Fruit fly (Drosophila melanogaster) whole organism, embryonic: Measurements from ENCODE around the gene CG17930.

Source experiments
- Atf-2 ChIP-seq: fragments of 200-800 bp; sonication (Bioruptor generic); optimal IDR thresholded peaks from 2 replicates; lab custom pipeline; 2016; ENCODE audit warnings: missing biosample characterization, missing genetic modification characterization
- Atf6 ChIP-seq: fragments of 200-800 bp; sonication (Bioruptor generic); IDR thresholded peaks from 2 replicates; pipeline ENCODE4 v1.3.6; 2022; ENCODE audit warnings: missing biosample characterization, missing genetic modification characterization
- Awh ChIP-seq: fragments of 200-800 bp; sonication (Bioruptor generic); IDR thresholded peaks from 2 replicates; pipeline ENCODE4, ENCODE4 v1.3.6; 2022; ENCODE audit warnings: missing biosample characterization, missing genetic modification characterization
- CG10366 ChIP-seq: fragments of 200-800 bp; sonication (Bioruptor generic); IDR thresholded peaks from 2 replicates; pipeline ENCODE4 v1.3.6; 2022; ENCODE audit warnings: missing biosample characterization, missing genetic modification characterization
- CG12104 ChIP-seq: fragments of 200-800 bp; sonication (Bioruptor generic); optimal IDR thresholded peaks from 3 replicates; lab custom pipeline; 2016; ENCODE audit warnings: missing biosample characterization, missing genetic modification characterization
- CG1233 ChIP-seq: fragments of 200-800 bp; sonication (Bioruptor generic); optimal IDR thresholded peaks from 4 replicates; lab custom pipeline; 2018; ENCODE audit warnings: missing biosample characterization, mild to moderate bottlenecking, missing genetic modification characterization
- CG12391 ChIP-seq: fragments of 200-800 bp; sonication (Bioruptor generic); optimal IDR thresholded peaks from 3 replicates; lab custom pipeline; 2018; ENCODE audit warnings: missing biosample characterization, mild to moderate bottlenecking, missing genetic modification characterization, moderate library complexity
- CG15514 ChIP-seq: fragments of 200-800 bp; sonication (Bioruptor generic); optimal IDR thresholded peaks from 3 replicates; lab custom pipeline; 2017; ENCODE audit warnings: missing biosample characterization, missing genetic modification characterization, mild to moderate bottlenecking, moderate library complexity, missing genetic modification reagents
- CG1647 ChIP-seq: fragments of 200-800 bp; sonication (Bioruptor generic); optimal IDR thresholded peaks from 3 replicates; lab custom pipeline; 2016; ENCODE audit warnings: missing biosample characterization, missing genetic modification characterization
- CG16815 ChIP-seq: fragments of 200-800 bp; sonication (Bioruptor generic); optimal IDR thresholded peaks from 3 replicates; lab custom pipeline; 2017; ENCODE audit warnings: missing biosample characterization, mild to moderate bottlenecking, missing genetic modification characterization
- CG3163 ChIP-seq: fragments of 200-800 bp; sonication (Bioruptor generic); optimal IDR thresholded peaks from 3 replicates; lab custom pipeline; 2016; ENCODE audit warnings: missing biosample characterization, missing genetic modification characterization
- CG32772 ChIP-seq: fragments of 200-800 bp; sonication (Bioruptor generic); IDR thresholded peaks from 2 replicates; pipeline ENCODE4 v1.3.6; 2022; ENCODE audit warnings: missing biosample characterization, missing genetic modification characterization
- CG3847 ChIP-seq: fragments of 200-800 bp; sonication (Bioruptor generic); IDR thresholded peaks from 2 replicates; pipeline ENCODE4 v1.3.6; 2022; ENCODE audit warnings: missing biosample characterization, missing genetic modification characterization
- CG4360 ChIP-seq: fragments of 200-800 bp; sonication (Bioruptor generic); IDR thresholded peaks from 2 replicates; pipeline ENCODE4 v1.3.6; 2022; ENCODE audit warnings: missing biosample characterization, missing genetic modification characterization
- CG4730 ChIP-seq: fragments of 200-800 bp; sonication (Bioruptor generic); IDR thresholded peaks from 2 replicates; pipeline ENCODE4 v1.3.6; 2022; ENCODE audit warnings: missing biosample characterization, missing genetic modification characterization
- CG4854 ChIP-seq: fragments of 200-800 bp; sonication (Bioruptor generic); optimal IDR thresholded peaks from 2 replicates; lab custom pipeline; 2016; ENCODE audit warnings: missing biosample characterization, missing genetic modification characterization, inconsistent platforms
- CG6175 ChIP-seq: fragments of 200-800 bp; sonication (Bioruptor generic); IDR thresholded peaks from 3 replicates; pipeline ENCODE4 v1.3.6; 2022; ENCODE audit warnings: missing biosample characterization, missing genetic modification characterization
- CG8281 ChIP-seq: fragments of 200-800 bp; sonication (Bioruptor generic); optimal IDR thresholded peaks from 2 replicates; lab custom pipeline; 2018; ENCODE audit warnings: missing biosample characterization, mild to moderate bottlenecking, missing genetic modification characterization, moderate library complexity
- CG8290 ChIP-seq, 3 experiments: fragments of 200-800 bp; sonication (Bioruptor generic); optimal IDR thresholded peaks; 2 replicates each; lab custom pipeline; 2016 to 2019; ENCODE audit warnings: missing biosample characterization in 3 of 3, missing genetic modification characterization in 3 of 3, mild to moderate bottlenecking in 2 of 3, moderate library complexity in 1 of 3
- CG8765 ChIP-seq: fragments of 200-800 bp; sonication (Bioruptor generic); IDR thresholded peaks from 2 replicates; pipeline ENCODE4 v1.3.6; 2022; ENCODE audit warnings: missing biosample characterization, missing genetic modification characterization
- CG9215 ChIP-seq: fragments of 200-800 bp; sonication (Bioruptor generic); IDR thresholded peaks from 2 replicates; pipeline ENCODE4 v1.3.6; 2022; ENCODE audit warnings: missing biosample characterization, missing genetic modification characterization
- CG9609 ChIP-seq: fragments of 200-800 bp; sonication (Bioruptor generic); optimal IDR thresholded peaks from 3 replicates; lab custom pipeline; 2016; ENCODE audit warnings: missing biosample characterization, missing genetic modification characterization
- Dp ChIP-seq: fragments of 200-800 bp; sonication (Bioruptor generic); optimal IDR thresholded peaks from 2 replicates; lab custom pipeline; 2018; ENCODE audit warnings: missing biosample characterization, mild to moderate bottlenecking, missing genetic modification characterization, moderate library complexity
- Eip74EF ChIP-seq, 2 experiments: fragments of 200-800 bp in 1 of 2; fragments of >200 bp in 1 of 2; sonication (Bioruptor generic) in 1 of 2; optimal IDR thresholded peaks; 2 replicates each; lab custom pipeline; 2017 to 2019; ENCODE audit warnings: missing biosample characterization in 2 of 2, missing genetic modification characterization in 2 of 2, mild to moderate bottlenecking in 1 of 2, moderate library complexity in 1 of 2
- HLH3B ChIP-seq: fragments of 200-800 bp; sonication (Bioruptor generic); IDR thresholded peaks from 2 replicates; pipeline ENCODE4 v1.3.6; 2022; ENCODE audit warnings: missing biosample characterization, missing genetic modification characterization
- Med ChIP-seq: fragments of 200-800 bp; sonication (Bioruptor generic); peaks from one replicate; lab custom pipeline; 2016; ENCODE audit warnings: missing biosample characterization, missing genetic modification characterization, mild to moderate bottlenecking, inconsistent platforms, moderate library complexity
- Meics ChIP-seq: fragments of 200-800 bp; sonication (Bioruptor generic); optimal IDR thresholded peaks from 2 replicates; lab custom pipeline; 2017; ENCODE audit warnings: missing biosample characterization, mild to moderate bottlenecking, missing genetic modification characterization
- Rfx ChIP-seq: fragments of 200-800 bp; sonication (Bioruptor generic); IDR thresholded peaks from 2 replicates; pipeline ENCODE4 v1.3.6; 2022; ENCODE audit warnings: missing biosample characterization, missing genetic modification characterization
- Taf1 ChIP-seq: fragments of 200-800 bp; sonication (Bioruptor generic); IDR thresholded peaks from 2 replicates; pipeline ENCODE4 v1.3.6; 2022; ENCODE audit warnings: missing biosample characterization, missing genetic modification characterization
- Xrp1 ChIP-seq: fragments of 200-800 bp; sonication (Bioruptor generic); IDR thresholded peaks from 2 replicates; pipeline ENCODE4 v1.3.6; 2022; ENCODE audit warnings: missing biosample characterization, missing genetic modification characterization
- cas ChIP-seq: fragments of 200-800 bp; sonication (Bioruptor generic); IDR thresholded peaks from 2 replicates; pipeline ENCODE4 v1.3.6; 2022; ENCODE audit warnings: missing biosample characterization, missing genetic modification characterization
- ci ChIP-seq: fragments of 200-800 bp; sonication (Bioruptor generic); IDR thresholded peaks from 3 replicates; pipeline ENCODE4 v1.3.6; 2022; ENCODE audit warnings: missing biosample characterization, missing genetic modification characterization
- cwo ChIP-seq: fragments of 200-800 bp; sonication (Bioruptor generic); optimal IDR thresholded peaks from 3 replicates; lab custom pipeline; 2017; ENCODE audit warnings: missing biosample characterization, missing genetic modification characterization, mild to moderate bottlenecking, moderate library complexity, missing genetic modification reagents
- grn ChIP-seq: fragments of 200-800 bp; sonication (Bioruptor generic); optimal IDR thresholded peaks from 3 replicates; lab custom pipeline; 2017; ENCODE audit warnings: missing biosample characterization, missing genetic modification characterization
- gsb-n ChIP-seq: fragments of 200-800 bp; sonication (Bioruptor generic); optimal IDR thresholded peaks from 3 replicates; lab custom pipeline; 2018; ENCODE audit warnings: missing biosample characterization, mild to moderate bottlenecking, missing genetic modification characterization
- hb ChIP-seq: fragments of 200-800 bp; sonication (Bioruptor generic); IDR thresholded peaks from 3 replicates; pipeline ENCODE4 v1.3.6; 2022; ENCODE audit warnings: missing biosample characterization, missing genetic modification characterization; ENCODE audit not compliant: partially characterized antibody
- ken ChIP-seq: fragments of 200-800 bp; sonication (Bioruptor generic); IDR thresholded peaks from 3 replicates; pipeline ENCODE4 v1.3.6; 2022; ENCODE audit warnings: missing biosample characterization, missing genetic modification characterization
- luna ChIP-seq: fragments of 200-800 bp; sonication (Bioruptor generic); optimal IDR thresholded peaks from 2 replicates; lab custom pipeline; 2016; ENCODE audit warnings: missing biosample characterization, missing genetic modification characterization
- mam ChIP-seq: fragments of 200-800 bp; sonication (Bioruptor generic); optimal IDR thresholded peaks from 3 replicates; lab custom pipeline; 2016; ENCODE audit warnings: missing biosample characterization, missing genetic modification characterization
- otp ChIP-seq: fragments of 200-800 bp; sonication (Bioruptor generic); IDR thresholded peaks from 3 replicates; pipeline ENCODE4, ENCODE4 v1.3.6; 2022; ENCODE audit warnings: missing biosample characterization, missing genetic modification characterization
- p53 ChIP-seq: fragments of 200-800 bp; sonication (Bioruptor generic); optimal IDR thresholded peaks from 2 replicates; lab custom pipeline; 2016; ENCODE audit warnings: missing biosample characterization, missing genetic modification characterization
- phol ChIP-seq: fragments of 200-800 bp; sonication (Bioruptor generic); optimal IDR thresholded peaks from 3 replicates; lab custom pipeline; 2018; ENCODE audit warnings: missing biosample characterization, mild to moderate bottlenecking, missing genetic modification characterization, moderate library complexity
- pros ChIP-seq: fragments of 200-800 bp; sonication (Bioruptor generic); optimal IDR thresholded peaks from 3 replicates; lab custom pipeline; 2019; ENCODE audit warnings: missing biosample characterization, mild to moderate bottlenecking, missing genetic modification characterization, moderate library complexity
- seq ChIP-seq: fragments of 200-800 bp; sonication (Bioruptor generic); IDR thresholded peaks from 2 replicates; pipeline ENCODE4 v1.3.6; 2022; ENCODE audit warnings: missing biosample characterization, missing genetic modification characterization
- tin ChIP-seq: fragments of 200-800 bp; sonication (Bioruptor generic); optimal IDR thresholded peaks from 3 replicates; lab custom pipeline; 2016; ENCODE audit warnings: missing biosample characterization, missing genetic modification characterization
- tna ChIP-seq: fragments of 200-800 bp; sonication (Bioruptor generic); IDR thresholded peaks from 2 replicates; pipeline ENCODE4 v1.3.6; 2022; ENCODE audit warnings: missing biosample characterization, missing genetic modification characterization; ENCODE audit not compliant: partially characterized antibody
- trh ChIP-seq: fragments of 200-800 bp; sonication (Bioruptor generic); optimal IDR thresholded peaks from 2 replicates; lab custom pipeline; 2016; ENCODE audit warnings: missing biosample characterization, missing genetic modification characterization
- tx ChIP-seq: fragments of 200-800 bp; sonication (Bioruptor generic); optimal IDR thresholded peaks from 2 replicates; lab custom pipeline; 2016; ENCODE audit warnings: missing biosample characterization, missing genetic modification characterization
- usp ChIP-seq: fragments of >200 bp; optimal IDR thresholded peaks from 2 replicates; lab custom pipeline; 2017; ENCODE audit warnings: missing biosample characterization, missing genetic modification characterization
- zfh2 ChIP-seq: fragments of 200-800 bp; sonication (Bioruptor generic); optimal IDR thresholded peaks from 2 replicates; lab custom pipeline; 2016; ENCODE audit warnings: missing biosample characterization, missing genetic modification characterization

The CG17930 gene

dm6 chr3R:16355393-16355943, 27.8 kb downstream of the CG17930 start (continued):
- TF ChIP-seq CG32772: no peak
- no peak for TF ChIP-seq CG3163 (GFP tag; lab: Kevin White, UChicago)
- TF ChIP-seq CG1233 (GFP tag; lab: Kevin White, UChicago): peak; percentile 8
- no peak for TF ChIP-seq p53 (GFP tag; lab: Kevin White, UChicago)
- TF ChIP-seq usp (GFP tag; lab: Kevin White, UChicago): no peak
- no peak for TF ChIP-seq CG8281 (tag; lab: Kevin White, UChicago)
- TF ChIP-seq CG4854 (GFP tag; lab: Kevin White, UChicago): peak; percentile 18
- TF ChIP-seq Rfx (GFP tag; lab: Robert Waterston, UW): peak; percentile 93
- no peak for TF ChIP-seq tna (GFP tag; lab: Robert Waterston, UW)
- no peak for TF ChIP-seq CG4360 (GFP tag; lab: Robert Waterston, UW)
- TF ChIP-seq luna: no peak
- TF ChIP-seq CG9609 (GFP tag; lab: Kevin White, UChicago): no peak
- TF ChIP-seq ci: peak; percentile 34; the same call in 1 of the 3 replicates
- no peak for TF ChIP-seq otp (GFP tag; lab: Robert Waterston, UW)
- TF ChIP-seq trh (GFP tag; lab: Kevin White, UChicago): no peak
- peak; percentile 40; the same call in 1 of the 3 replicates for TF ChIP-seq ken (GFP tag; lab: Robert Waterston, UW)
- 0 out of 2 replicates have a peak, but pooled peaks have one; percentile 13 for TF ChIP-seq seq (GFP tag; lab: Robert Waterston, UW)
- TF ChIP-seq tx (GFP tag; lab: Kevin White, UChicago): peak; percentile 36
- peak; percentile 67 for TF ChIP-seq Taf1 (GFP tag; lab: Robert Waterston, UW)
- no peak for TF ChIP-seq CG12391 (tag; lab: Kevin White, UChicago)
- peak; percentile 64 for TF ChIP-seq Atf6 (GFP tag; lab: Robert Waterston, UW)
- 0 out of 2 replicates have a peak, but pooled peaks have one; percentile 9 for TF ChIP-seq HLH3B (GFP tag; lab: Robert Waterston, UW)
- 0 out of 2 replicates have a peak, but pooled peaks have one; percentile 21 for TF ChIP-seq Xrp1 (GFP tag; lab: Robert Waterston, UW)
- TF ChIP-seq CG9215 (GFP tag; lab: Robert Waterston, UW): peak; percentile 45; the same call in 1 of the 2 replicates
- TF ChIP-seq CG15514 (GFP tag; lab: Kevin White, UChicago): peak; percentile 30
- TF ChIP-seq CG8765 (GFP tag; lab: Robert Waterston, UW): no peak
- peak; percentile 76 for TF ChIP-seq Meics (GFP tag; lab: Kevin White, UChicago)
- TF ChIP-seq CG8290 (GFP tag; optimal IDR thresholded peaks at IDR 0.05; lab: Kevin White, UChicago): no peak
- TF ChIP-seq CG8290 (tag; optimal IDR thresholded peaks at IDR 0.05; lab: Kevin White, UChicago): peak in 1 of 2 experiments; percentile 89
- TF ChIP-seq CG3847 (GFP tag; lab: Robert Waterston, UW): peak; percentile 43; the same call in 1 of the 2 replicates
- TF ChIP-seq phol (tag; lab: Kevin White, UChicago): no peak
- no peak for TF ChIP-seq Atf-2
- TF ChIP-seq CG16815: no peak
- TF ChIP-seq grn (GFP tag; lab: Kevin White, UChicago): no peak
- TF ChIP-seq Dp (GFP tag; lab: Kevin White, UChicago): no peak
- TF ChIP-seq CG6175 (GFP tag; lab: Robert Waterston, UW): no peak
- TF ChIP-seq hb (GFP tag; lab: Robert Waterston, UW): no peak
- TF ChIP-seq gsb-n (tag; lab: Kevin White, UChicago): no peak
- TF ChIP-seq zfh2 (GFP tag; lab: Kevin White, UChicago): peak; percentile 67
- no peak for TF ChIP-seq tin (GFP tag; lab: Kevin White, UChicago)
- TF ChIP-seq pros (GFP tag; lab: Kevin White, UChicago): no peak
- no peak for TF ChIP-seq Eip74EF (GFP tag; optimal IDR thresholded peaks at IDR 0.05; lab: Kevin White, UChicago)
- TF ChIP-seq CG1647 (GFP tag; lab: Kevin White, UChicago): peak; percentile 13
- no peak for TF ChIP-seq cas (GFP tag; lab: Robert Waterston, UW)
- TF ChIP-seq Awh (GFP tag; lab: Robert Waterston, UW): no peak
- 0 out of 2 replicates have a peak, but pooled peaks have one; percentile 28 for TF ChIP-seq CG10366 (GFP tag; lab: Robert Waterston, UW)
- TF ChIP-seq Med (GFP tag; lab: Kevin White, UChicago): peak; percentile 96
- no peak for TF ChIP-seq CG12104 (GFP tag; lab: Kevin White, UChicago)
- TF ChIP-seq CG4730: no peak
- peak; percentile 62 for TF ChIP-seq cwo
- TF ChIP-seq mam (GFP tag; lab: Kevin White, UChicago): peak; percentile 70
